Worm (Caenorhabditis elegans) whole organism, L3 larva: Measurements from ENCODE around the gene ZC204.12.

ENCODE experiments used
- ceh-28 ChIP-seq: fragments of 150-350 bp; optimal IDR thresholded peaks from 2 replicates; lab custom pipeline; 2014; ENCODE audit warnings: missing biosample characterization, missing genetic modification reagents, missing genetic modification characterization
- elt-3 ChIP-seq, 3 experiments: fragments of 150-350 bp in 1 of 3; sonication (generic microtip) in 2 of 3; optimal IDR thresholded peaks; 2 replicates in 2 of 3; 4 replicates in 1 of 3; lab custom pipeline; 2014 to 2017; ENCODE audit warnings: missing biosample characterization in 3 of 3, missing genetic modification characterization in 3 of 3
- fkh-10 ChIP-seq: sonication (generic microtip); optimal IDR thresholded peaks from 2 replicates; lab custom pipeline; 2017; ENCODE audit warnings: missing biosample characterization, missing genetic modification reagents, missing genetic modification characterization
- lin-15B ChIP-seq: fragments of 150-350 bp; optimal IDR thresholded peaks from 2 replicates; lab custom pipeline; 2014; ENCODE audit warnings: missing biosample characterization, missing genetic modification characterization
- nfya-1 ChIP-seq: sonication (generic microtip); optimal IDR thresholded peaks from 2 replicates; lab custom pipeline; 2017; ENCODE audit warnings: missing genetic modification characterization, mild to moderate bottlenecking, missing compliant biosample characterization, antibody characterized with exemption, moderate library complexity; ENCODE audit not compliant: insufficient read depth
- nhr-237 ChIP-seq: fragments of 150-350 bp; optimal IDR thresholded peaks from 2 replicates; lab custom pipeline; 2014; ENCODE audit warnings: missing biosample characterization, missing genetic modification characterization
- nhr-28 ChIP-seq: fragments of 150-350 bp; optimal IDR thresholded peaks from 2 replicates; lab custom pipeline; 2014; ENCODE audit warnings: missing biosample characterization, missing genetic modification characterization
- nhr-76 ChIP-seq: fragments of 150-350 bp; sonication (generic microtip); optimal IDR thresholded peaks from 5 replicates; lab custom pipeline; 2014; ENCODE audit warnings: missing biosample characterization, missing genetic modification characterization
- nhr-77 ChIP-seq: fragments of 150-350 bp; optimal IDR thresholded peaks from 2 replicates; lab custom pipeline; 2014; ENCODE audit warnings: missing biosample characterization, missing genetic modification characterization
- pha-4 ChIP-seq: fragments of 150-350 bp; optimal IDR thresholded peaks from 2 replicates; lab custom pipeline; 2014; ENCODE audit warnings: missing biosample characterization, missing genetic modification reagents, missing genetic modification characterization

- no peak for TF ChIP-seq pha-4 (tag; lab: Kevin White, UChicago)
- TF ChIP-seq nhr-77 (tag; lab: Kevin White, UChicago), result no peak
- no peak for TF ChIP-seq lin-15B (tag; lab: Kevin White, UChicago)
- no peak for TF ChIP-seq nhr-76 (tag; lab: Kevin White, UChicago)
- no peak for TF ChIP-seq fkh-10 (GFP tag; lab: Kevin White, UChicago)
- TF ChIP-seq nhr-28, result no peak
- TF ChIP-seq elt-3 (tag; optimal IDR thresholded peaks at IDR 0.05; lab: Kevin White, UChicago), result no peak
- no peak for TF ChIP-seq nfya-1 (tag; lab: Kevin White, UChicago)
- no peak for TF ChIP-seq nhr-237 (tag; lab: Kevin White, UChicago)
- no peak for TF ChIP-seq ceh-28 (tag; lab: Kevin White, UChicago)
Measured at ce11 chrII:1695861-1696260, 38.8 kb upstream of the ZC204.12 start, which contains the start of gene F58E1.13.
